Fruit fly (Drosophila melanogaster): ENCODE results near the gene a10.

Gene a10

dm6 chr3L:16987347-16987746, 36.2 kb downstream of the a10 start:
- no peak for TF ChIP-seq ovo (GFP tag; optimal IDR thresholded peaks at IDR 0.05)
- TF ChIP-seq cnc (optimal IDR thresholded peaks at IDR 0.05) = no peak
- no peak for TF ChIP-seq CG33017 (tag; optimal IDR thresholded peaks at IDR 0.05)
- TF ChIP-seq tj (GFP tag; optimal IDR thresholded peaks at IDR 0.05) = no peak
- no peak for TF ChIP-seq Crg-1 (GFP tag; optimal IDR thresholded peaks at IDR 0.05)
- TF ChIP-seq CG7101 (tag; optimal IDR thresholded peaks at IDR 0.05) = no peak

DNA sequence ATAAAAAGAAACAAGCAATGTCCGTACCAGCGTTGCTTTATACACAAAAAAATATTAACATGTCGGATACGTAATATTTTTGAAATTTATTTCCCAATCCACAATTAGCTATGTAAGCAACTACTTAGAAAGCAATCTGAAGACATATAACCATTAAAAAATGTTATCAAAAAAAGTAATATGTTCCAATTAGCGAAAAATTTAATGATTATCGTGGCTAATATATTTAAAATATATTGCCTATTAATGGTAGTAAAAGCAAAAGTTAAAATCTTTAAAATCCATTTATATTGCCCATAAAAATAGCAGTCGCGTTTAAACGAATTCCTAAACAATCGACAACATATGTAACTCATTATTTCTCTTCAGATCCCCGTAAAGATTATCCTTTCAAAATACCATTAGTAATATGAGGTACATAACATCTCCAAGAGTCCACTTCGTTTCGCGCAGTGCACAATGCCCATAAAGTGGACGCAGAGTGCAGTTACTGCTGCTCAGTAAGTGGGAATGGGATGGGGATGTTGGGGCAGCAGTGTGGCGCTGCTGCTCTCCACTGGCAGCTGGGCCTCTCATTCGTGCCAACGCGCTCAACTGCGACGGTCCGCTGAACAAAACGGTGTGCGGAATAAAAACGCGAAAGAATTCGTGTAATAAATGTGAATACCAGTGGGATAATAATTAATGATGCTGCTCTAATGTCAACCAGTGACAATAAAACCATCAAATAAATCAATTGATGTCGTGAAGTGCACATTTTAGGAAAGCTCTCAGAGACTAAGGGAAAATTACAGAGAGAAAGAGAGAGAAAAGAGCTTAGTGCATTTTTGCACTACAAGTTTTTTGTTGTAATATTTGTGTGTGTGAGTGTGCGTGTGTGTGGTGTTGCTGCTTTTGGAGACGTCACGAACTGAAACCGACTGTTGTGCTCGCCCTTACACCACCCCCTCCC, 37.2 kb downstream of the a10 start:
- TF ChIP-seq CG33017 (tag; optimal IDR thresholded peaks at IDR 0.05) = no peak
- TF ChIP-seq CG5204 (GFP tag; optimal IDR thresholded peaks at IDR 0.05) = no peak
- TF ChIP-seq Crg-1 (GFP tag; optimal IDR thresholded peaks at IDR 0.05) = no peak
- no peak for TF ChIP-seq ovo (GFP tag; optimal IDR thresholded peaks at IDR 0.05)
- no peak for TF ChIP-seq cnc (optimal IDR thresholded peaks at IDR 0.05)
- no peak for TF ChIP-seq bab1 (GFP tag; optimal IDR thresholded peaks at IDR 0.05)
- TF ChIP-seq Clk (GFP tag; optimal IDR thresholded peaks at IDR 0.05) = no peak
- peak; percentile 58 for TF ChIP-seq CG7045 (GFP tag; optimal IDR thresholded peaks at IDR 0.05)
- TF ChIP-seq CG7101 (tag; optimal IDR thresholded peaks at IDR 0.05) = peak; percentile 16
- peak; percentile 1 for TF ChIP-seq CG14711 (tag; optimal IDR thresholded peaks at IDR 0.05)
- TF ChIP-seq pad (GFP tag; optimal IDR thresholded peaks at IDR 0.05) = peak; percentile 54
- TF ChIP-seq Hr96 (GFP tag; optimal IDR thresholded peaks at IDR 0.05) = peak; percentile 52
- peak; percentile 7 for TF ChIP-seq CG1620 (GFP tag; optimal IDR thresholded peaks at IDR 0.05)
- TF ChIP-seq tj (GFP tag; optimal IDR thresholded peaks at IDR 0.05) = peak; percentile 9
- TF ChIP-seq CG11617 (GFP tag; optimal IDR thresholded peaks at IDR 0.05) = peak; percentile 48
- TF ChIP-seq CG12768 (GFP tag; optimal IDR thresholded peaks at IDR 0.05) = no peak
- TF ChIP-seq toe (GFP tag; optimal IDR thresholded peaks at IDR 0.05) = no peak
- peak; percentile 7 for TF ChIP-seq kay (GFP tag; ENCODE audit: borderline replicate concordance)
- TF ChIP-seq Mnt (GFP tag; optimal IDR thresholded peaks at IDR 0.05) = no peak
- TF ChIP-seq cic (GFP tag; optimal IDR thresholded peaks at IDR 0.05) = peak; percentile 16

DNA sequence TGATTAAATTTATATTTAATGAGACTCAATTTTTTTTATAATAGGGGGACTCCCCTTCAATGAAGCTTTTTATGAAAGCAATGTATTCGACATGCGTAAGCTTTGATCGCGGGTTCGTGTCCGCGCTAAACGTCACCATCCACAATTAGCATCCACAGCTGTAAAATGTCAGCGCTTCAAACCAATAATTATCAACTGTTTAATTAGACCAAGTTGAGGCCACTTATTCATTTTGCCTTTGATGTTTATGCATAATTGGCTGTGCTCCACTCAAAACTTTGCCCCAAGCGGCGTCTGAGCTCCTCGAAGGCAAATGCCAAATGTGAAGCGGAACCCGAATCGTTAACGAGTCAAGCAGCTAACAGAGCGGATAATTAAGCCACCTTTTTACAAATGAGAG, 38.0 kb downstream of the a10 start:
- TF ChIP-seq kay (GFP tag; ENCODE audit: borderline replicate concordance) = peak; percentile 39
- TF ChIP-seq CG7101 (tag; optimal IDR thresholded peaks at IDR 0.05) = no peak

- no peak for TF ChIP-seq tj (GFP tag; optimal IDR thresholded peaks at IDR 0.05)
- TF ChIP-seq cic (GFP tag; optimal IDR thresholded peaks at IDR 0.05) = peak; percentile 19
- TF ChIP-seq cnc (optimal IDR thresholded peaks at IDR 0.05) = no peak
- no peak for TF ChIP-seq CG5204 (GFP tag; optimal IDR thresholded peaks at IDR 0.05)
- TF ChIP-seq CG14711 (tag; optimal IDR thresholded peaks at IDR 0.05) = no peak
Observed at dm6 chr3L:16984813-16985387, 38.6 kb downstream of the a10 start.

- no peak for TF ChIP-seq CG7101 (tag; optimal IDR thresholded peaks at IDR 0.05)
- TF ChIP-seq ovo (GFP tag; optimal IDR thresholded peaks at IDR 0.05) = no peak
- TF ChIP-seq pad (GFP tag; optimal IDR thresholded peaks at IDR 0.05) = no peak
- TF ChIP-seq kay (GFP tag; ENCODE audit: borderline replicate concordance) = peak; percentile 78
- TF ChIP-seq toe (GFP tag; optimal IDR thresholded peaks at IDR 0.05) = no peak
- TF ChIP-seq cic (GFP tag; optimal IDR thresholded peaks at IDR 0.05) = peak; percentile 31
- no peak for TF ChIP-seq CG12768 (GFP tag; optimal IDR thresholded peaks at IDR 0.05)
Observed at dm6 chr3L:16984042-16984441, 39.5 kb downstream of the a10 start.

- TF ChIP-seq CG1620 (GFP tag; optimal IDR thresholded peaks at IDR 0.05) (no peak), CG7045 (GFP tag; optimal IDR thresholded peaks at IDR 0.05) (peak; percentile 46), CG5204 (GFP tag; optimal IDR thresholded peaks at IDR 0.05) (no peak), CG11617 (GFP tag; optimal IDR thresholded peaks at IDR 0.05) (peak; percentile 24), Clk (GFP tag; optimal IDR thresholded peaks at IDR 0.05) (peak; percentile 16), Hr96 (GFP tag; optimal IDR thresholded peaks at IDR 0.05) (no peak), cic (GFP tag; optimal IDR thresholded peaks at IDR 0.05) (peak; percentile 91), CG7101 (tag; optimal IDR thresholded peaks at IDR 0.05) (peak; percentile 27), pad (GFP tag; optimal IDR thresholded peaks at IDR 0.05) (peak; percentile 22), Mnt (GFP tag; optimal IDR thresholded peaks at IDR 0.05) (peak; percentile 57), CG33017 (tag; optimal IDR thresholded peaks at IDR 0.05) (peak; percentile 51), CG12768 (GFP tag; optimal IDR thresholded peaks at IDR 0.05) (peak; percentile 76), tj (GFP tag; optimal IDR thresholded peaks at IDR 0.05) (peak; percentile 31)
Observed at dm6 chr3L:16981114-16981648, 42.4 kb downstream of the a10 start.

- peak; percentile 27 for TF ChIP-seq tj (GFP tag; optimal IDR thresholded peaks at IDR 0.05)
- no peak for TF ChIP-seq kay (GFP tag; ENCODE audit: borderline replicate concordance)
Observed at dm6 chr3L:16978406-16978805, 45.1 kb downstream of the a10 start.

Data from whole organism, adult.